Fruit fly (Drosophila melanogaster): ENCODE data around the gene Clp.

dm6 chr2L:840022-840421 is 20.3 kb downstream of the Clp start:
- TF ChIP-seq CG12299 (tag; optimal IDR thresholded peaks at IDR 0.05) (no peak), grau (tag; optimal IDR thresholded peaks at IDR 0.05) (no peak), pan (optimal IDR thresholded peaks at IDR 0.05) (no peak), pan (GFP tag; optimal IDR thresholded peaks at IDR 0.05 in 1 of 2, IDR thresholded peaks at IDR 0.05 in 1 of 2) (no peak)
